Fruit fly (Drosophila melanogaster) whole organism, wandering third instar larva: ENCODE results near the gene CG14219.

Experiments
- CrebA ChIP-seq: fragments of 200-800 bp; sonication (Bioruptor generic); optimal IDR thresholded peaks from 2 replicates; lab custom pipeline; 2016; ENCODE audit warnings: missing biosample characterization, mild to moderate bottlenecking, missing genetic modification characterization, borderline replicate concordance
- Dfd ChIP-seq: fragments of >200 bp; optimal IDR thresholded peaks from 2 replicates; lab custom pipeline; 2017; ENCODE audit warnings: missing biosample characterization, missing genetic modification characterization
- Myc ChIP-seq: fragments of >200 bp; optimal IDR thresholded peaks from 2 replicates; lab custom pipeline; 2017
- Sp1 ChIP-seq: fragments of 200-800 bp; sonication (Bioruptor generic); optimal IDR thresholded peaks from 3 replicates; lab custom pipeline; 2019; ENCODE audit warnings: missing biosample characterization, mild to moderate bottlenecking, missing genetic modification characterization, moderate library complexity
- br ChIP-seq: fragments of 200-800 bp; sonication (Bioruptor generic); optimal IDR thresholded peaks from 2 replicates; lab custom pipeline; 2016; ENCODE audit warnings: missing biosample characterization, missing genetic modification characterization
- lola ChIP-seq: fragments of >200 bp; optimal IDR thresholded peaks from 2 replicates; lab custom pipeline; 2017; ENCODE audit warnings: missing biosample characterization, missing genetic modification characterization
- pan ChIP-seq: fragments of >200 bp; optimal IDR thresholded peaks from 2 replicates; lab custom pipeline; 2017
- psq ChIP-seq: fragments of 200-800 bp; sonication (Bioruptor generic); optimal IDR thresholded peaks from 3 replicates; lab custom pipeline; 2017; ENCODE audit warnings: missing biosample characterization, mild to moderate bottlenecking, missing genetic modification characterization, moderate library complexity
- tai ChIP-seq: sonication (Bioruptor generic); optimal IDR thresholded peaks from 2 replicates; lab custom pipeline; 2016; ENCODE audit warnings: missing biosample characterization, missing genetic modification characterization
- usp ChIP-seq: fragments of >200 bp; optimal IDR thresholded peaks from 2 replicates; lab custom pipeline; 2017; ENCODE audit warnings: missing biosample characterization, missing genetic modification characterization

dm6 chrX:19602483-19602882, 12.5 kb upstream of the CG14219 start:
- no peak for TF ChIP-seq Myc
- no peak for TF ChIP-seq psq (GFP tag; lab: Kevin White, UChicago)
- no peak for TF ChIP-seq pan (lab: Kevin White, UChicago)
- TF ChIP-seq usp (GFP tag; lab: Kevin White, UChicago), result no peak
- TF ChIP-seq Dfd, result no peak
- no peak for TF ChIP-seq CrebA (GFP tag; lab: Kevin White, UChicago)
- TF ChIP-seq br (GFP tag; lab: Kevin White, UChicago), result no peak
- TF ChIP-seq lola (GFP tag; lab: Kevin White, UChicago), result no peak
- no peak for TF ChIP-seq tai (GFP tag; lab: Kevin White, UChicago)
- no peak for TF ChIP-seq Sp1 (GFP tag; lab: Kevin White, UChicago)
